Fruit fly (Drosophila melanogaster): ENCODE data around the gene rec.

- TF ChIP-seq Mnt (GFP tag; optimal IDR thresholded peaks at IDR 0.05) (no peak), Crg-1 (GFP tag; optimal IDR thresholded peaks at IDR 0.05) (no peak), CG1620 (GFP tag; optimal IDR thresholded peaks at IDR 0.05) (no peak)
These were observed 48.1 kb downstream of the rec start for dm6 chr3R:15784298-15784697.

All from whole organism, adult.